Fruit fly (Drosophila melanogaster): Measurements from ENCODE around the gene Gr64f.

Gene Gr64f

dm6 chr3L:4076907-4077306 lies 41.3 kb downstream of the Gr64f start:
- TF ChIP-seq CG34367 (tag; optimal IDR thresholded peaks at IDR 0.05) = no peak
- TF ChIP-seq CG32121 (GFP tag; IDR thresholded peaks at IDR 0.05) = no peak
- TF ChIP-seq CG17806 (tag; optimal IDR thresholded peaks at IDR 0.05) = no peak
- no peak for TF ChIP-seq CG8301 (tag; optimal IDR thresholded peaks at IDR 0.05)
- no peak for TF ChIP-seq gl (tag; optimal IDR thresholded peaks at IDR 0.05)
- no peak for TF ChIP-seq CG8159 (tag; optimal IDR thresholded peaks at IDR 0.05)
- TF ChIP-seq CG12605 (GFP tag; IDR thresholded peaks at IDR 0.05) = no peak

dm6 chr3L:4080278-4080677 lies 44.7 kb downstream of the Gr64f start:
- TF ChIP-seq D1 (tag; optimal IDR thresholded peaks at IDR 0.05) = no peak
- TF ChIP-seq Pif1B (GFP tag; optimal IDR thresholded peaks at IDR 0.05) = no peak
- TF ChIP-seq Snoo (tag; optimal IDR thresholded peaks at IDR 0.05) = no peak
- TF ChIP-seq fd96Ca (GFP tag; IDR thresholded peaks at IDR 0.05) = no peak
- no peak for TF ChIP-seq CG34367 (tag; optimal IDR thresholded peaks at IDR 0.05)
- TF ChIP-seq Ets98B (GFP tag; IDR thresholded peaks at IDR 0.05) = no peak
- no peak for TF ChIP-seq gl (tag; optimal IDR thresholded peaks at IDR 0.05)
- TF ChIP-seq CG14655 (GFP tag; optimal IDR thresholded peaks at IDR 0.05) = no peak
- no peak for TF ChIP-seq CG4496 (GFP tag; IDR thresholded peaks at IDR 0.05)
- TF ChIP-seq EcR (GFP tag; optimal IDR thresholded peaks at IDR 0.05) = no peak
- TF ChIP-seq rn (GFP tag; IDR thresholded peaks at IDR 0.05) = no peak
- TF ChIP-seq CG12605 (GFP tag; IDR thresholded peaks at IDR 0.05) = no peak
- no peak for TF ChIP-seq CG10348 (GFP tag; IDR thresholded peaks at IDR 0.05)
- no peak for TF ChIP-seq Pif1A (GFP tag; optimal IDR thresholded peaks at IDR 0.05)
- TF ChIP-seq CG9948 (tag; optimal IDR thresholded peaks at IDR 0.05) = no peak

dm6 chr3L:4081243-4081642 lies 45.6 kb downstream of the Gr64f start:
- no peak for TF ChIP-seq gl (tag; optimal IDR thresholded peaks at IDR 0.05)
- no peak for TF ChIP-seq Ets98B (GFP tag; IDR thresholded peaks at IDR 0.05)
- TF ChIP-seq fd96Ca (GFP tag; IDR thresholded peaks at IDR 0.05) = no peak
- TF ChIP-seq D1 (tag; optimal IDR thresholded peaks at IDR 0.05) = no peak
- TF ChIP-seq Snoo (tag; optimal IDR thresholded peaks at IDR 0.05) = no peak
- no peak for TF ChIP-seq rn (GFP tag; IDR thresholded peaks at IDR 0.05)
- no peak for TF ChIP-seq CG13204 (GFP tag; optimal IDR thresholded peaks at IDR 0.05)
- no peak for TF ChIP-seq CG14655 (GFP tag; optimal IDR thresholded peaks at IDR 0.05)
- TF ChIP-seq EcR (GFP tag; optimal IDR thresholded peaks at IDR 0.05) = no peak

dm6 chr3L:4083442-4083841 lies 47.8 kb downstream of the Gr64f start:
- TF ChIP-seq gl (tag; optimal IDR thresholded peaks at IDR 0.05) = no peak
- no peak for TF ChIP-seq CG14655 (GFP tag; optimal IDR thresholded peaks at IDR 0.05)

dm6 chr3L:4085867-4086266 lies 50.3 kb downstream of the Gr64f start:
- TF ChIP-seq CG12605 (GFP tag; IDR thresholded peaks at IDR 0.05) (no peak), CG17806 (tag; optimal IDR thresholded peaks at IDR 0.05) (no peak), EcR (GFP tag; optimal IDR thresholded peaks at IDR 0.05) (no peak), CG10348 (GFP tag; IDR thresholded peaks at IDR 0.05) (no peak), Snoo (tag; optimal IDR thresholded peaks at IDR 0.05) (no peak), D1 (tag; optimal IDR thresholded peaks at IDR 0.05) (no peak), fd96Ca (GFP tag; IDR thresholded peaks at IDR 0.05) (no peak)
